Worm (Caenorhabditis elegans) whole organism, L2 larva: Measurements from ENCODE around the gene efr-3.
A peak's percentile ranks its signal among the peaks of the same experiment; 100 is the strongest.

ENCODE experiments used
- C34F6.9 ChIP-seq: fragments of 150-350 bp; optimal IDR thresholded peaks from 2 replicates; lab custom pipeline; 2014; ENCODE audit warnings: missing biosample characterization, missing genetic modification characterization
- F13H6.1 ChIP-seq: sonication (generic microtip); optimal IDR thresholded peaks from 2 replicates; lab custom pipeline; 2016; ENCODE audit warnings: missing genetic modification characterization, missing compliant biosample characterization
- R02D3.7 ChIP-seq: fragments of 150-350 bp; optimal IDR thresholded peaks from 2 replicates; lab custom pipeline; 2014; ENCODE audit warnings: missing biosample characterization, missing genetic modification characterization
- Y55F3AM.14 ChIP-seq: fragments of 200-800 bp; sonication (Bioruptor generic); optimal IDR thresholded peaks from 2 replicates; lab custom pipeline; 2018; ENCODE audit warnings: mild to moderate bottlenecking, missing genetic modification characterization, missing compliant biosample characterization
- ZK546.5 ChIP-seq: sonication (generic microtip); optimal IDR thresholded peaks from 2 replicates; lab custom pipeline; 2017; ENCODE audit warnings: missing biosample characterization, missing genetic modification characterization
- alr-1 ChIP-seq: fragments of 150-350 bp; optimal IDR thresholded peaks from 2 replicates; lab custom pipeline; 2014; ENCODE audit warnings: missing biosample characterization, missing genetic modification characterization
- aly-2 ChIP-seq: fragments of 150-350 bp; optimal IDR thresholded peaks from 2 replicates; lab custom pipeline; 2014; ENCODE audit warnings: missing biosample characterization, missing genetic modification characterization
- blmp-1 ChIP-seq: sonication (generic microtip); optimal IDR thresholded peaks from 2 replicates; lab custom pipeline; 2017; ENCODE audit warnings: missing genetic modification characterization, mild to moderate bottlenecking, missing compliant biosample characterization, antibody characterized with exemption, moderate library complexity; ENCODE audit not compliant: insufficient read depth
- ceh-16 ChIP-seq: fragments of 150-350 bp; optimal IDR thresholded peaks from 2 replicates; lab custom pipeline; 2014; ENCODE audit warnings: missing biosample characterization, missing genetic modification characterization
- crh-2 ChIP-seq: sonication (generic microtip); optimal IDR thresholded peaks from 2 replicates; lab custom pipeline; 2017; ENCODE audit warnings: missing biosample characterization, missing genetic modification characterization
- egl-27 ChIP-seq: sonication (generic microtip); optimal IDR thresholded peaks from 3 replicates; lab custom pipeline; 2017; ENCODE audit warnings: missing biosample characterization, missing genetic modification reagents, missing genetic modification characterization
- elt-3 ChIP-seq: sonication (generic microtip); optimal IDR thresholded peaks from 2 replicates; lab custom pipeline; 2017; ENCODE audit warnings: missing biosample characterization, missing genetic modification characterization
- fos-1 ChIP-seq: fragments of 150-350 bp; optimal IDR thresholded peaks from 2 replicates; lab custom pipeline; 2014; ENCODE audit warnings: missing biosample characterization, missing genetic modification characterization
- gmeb-1 ChIP-seq: fragments of 150-350 bp; optimal IDR thresholded peaks from 2 replicates; lab custom pipeline; 2014; ENCODE audit warnings: missing biosample characterization, missing genetic modification characterization
- lin-11 ChIP-seq: fragments of 150-350 bp; sonication (generic microtip); optimal IDR thresholded peaks from 2 replicates; lab custom pipeline; 2014; ENCODE audit warnings: missing biosample characterization, missing genetic modification characterization, inconsistent platforms, mixed read lengths
- lin-13 ChIP-seq: fragments of 150-350 bp; optimal IDR thresholded peaks from 2 replicates; lab custom pipeline; 2014; ENCODE audit warnings: missing biosample characterization, missing genetic modification reagents, missing genetic modification characterization
- lsy-2 ChIP-seq, 2 experiments: fragments of 150-350 bp in 1 of 2; sonication (generic microtip) in 1 of 2; optimal IDR thresholded peaks; 2 replicates each; lab custom pipeline; 2014 to 2017; ENCODE audit warnings: missing biosample characterization in 2 of 2, missing genetic modification characterization in 2 of 2
- mab-5 ChIP-seq: fragments of 150-350 bp; optimal IDR thresholded peaks from 2 replicates; lab custom pipeline; 2014; ENCODE audit warnings: missing biosample characterization, missing genetic modification characterization
- mbf-1 ChIP-seq: sonication (generic microtip); optimal IDR thresholded peaks from 2 replicates; lab custom pipeline; 2017; ENCODE audit warnings: missing biosample characterization, missing genetic modification characterization
- mdl-1 ChIP-seq, 2 experiments: fragments of 150-350 bp in 1 of 2; sonication (generic microtip) in 1 of 2; optimal IDR thresholded peaks; 2 replicates each; lab custom pipeline; 2017; ENCODE audit warnings: missing biosample characterization in 2 of 2, missing genetic modification characterization in 2 of 2
- nhr-10 ChIP-seq: sonication (generic microtip); optimal IDR thresholded peaks from 2 replicates; lab custom pipeline; 2017; ENCODE audit warnings: missing biosample characterization, missing genetic modification characterization
- nhr-12 ChIP-seq: fragments of 150-350 bp; optimal IDR thresholded peaks from 2 replicates; lab custom pipeline; 2014; ENCODE audit warnings: missing biosample characterization, missing genetic modification characterization
- nhr-129 ChIP-seq: fragments of 150-350 bp; optimal IDR thresholded peaks from 2 replicates; lab custom pipeline; 2014; ENCODE audit warnings: missing biosample characterization, missing genetic modification characterization
- nhr-21 ChIP-seq: fragments of 150-350 bp; optimal IDR thresholded peaks from 2 replicates; lab custom pipeline; 2014; ENCODE audit warnings: missing biosample characterization, missing genetic modification characterization
- nhr-25 ChIP-seq: fragments of 150-350 bp; sonication (generic microtip); optimal IDR thresholded peaks from 3 replicates; lab custom pipeline; 2014; ENCODE audit warnings: missing biosample characterization, missing genetic modification characterization
- nhr-6 ChIP-seq: fragments of 150-350 bp; optimal IDR thresholded peaks from 2 replicates; lab custom pipeline; 2014; ENCODE audit warnings: missing biosample characterization, missing genetic modification characterization
- nhr-77 ChIP-seq: fragments of 150-350 bp; optimal IDR thresholded peaks from 2 replicates; lab custom pipeline; 2014; ENCODE audit warnings: missing biosample characterization, missing genetic modification characterization
- sem-4 ChIP-seq: fragments of 150-350 bp; optimal IDR thresholded peaks from 2 replicates; lab custom pipeline; 2014; ENCODE audit warnings: missing biosample characterization, missing genetic modification reagents, missing genetic modification characterization
- sma-3 ChIP-seq: sonication (generic microtip); optimal IDR thresholded peaks from 2 replicates; lab custom pipeline; 2016; ENCODE audit warnings: missing genetic modification reagents, missing genetic modification characterization, missing compliant biosample characterization
- sma-9 ChIP-seq, 2 experiments: fragments of 150-350 bp in 1 of 2; sonication (generic microtip) in 1 of 2; optimal IDR thresholded peaks; 2 replicates each; lab custom pipeline; 2014 to 2016; ENCODE audit warnings: missing genetic modification characterization in 2 of 2, mild to moderate bottlenecking in 1 of 2, missing biosample characterization in 1 of 2, missing compliant biosample characterization in 1 of 2, missing genetic modification reagents in 1 of 2, moderate library complexity in 1 of 2
- snpc-4 ChIP-seq: fragments of 150-350 bp; optimal IDR thresholded peaks from 2 replicates; lab custom pipeline; 2014; ENCODE audit warnings: missing biosample characterization, missing genetic modification characterization
- unc-39 ChIP-seq: fragments of 150-350 bp; optimal IDR thresholded peaks from 2 replicates; lab custom pipeline; 2014; ENCODE audit warnings: missing biosample characterization, missing genetic modification characterization
- unc-55 ChIP-seq: fragments of 150-350 bp; sonication (generic microtip); optimal IDR thresholded peaks from 3 replicates; lab custom pipeline; 2014; ENCODE audit warnings: missing biosample characterization, missing genetic modification reagents, missing genetic modification characterization
- ztf-11 ChIP-seq: sonication (generic microtip); optimal IDR thresholded peaks from 2 replicates; lab custom pipeline; 2017; ENCODE audit warnings: missing biosample characterization, missing genetic modification characterization

The efr-3 gene

DNA sequence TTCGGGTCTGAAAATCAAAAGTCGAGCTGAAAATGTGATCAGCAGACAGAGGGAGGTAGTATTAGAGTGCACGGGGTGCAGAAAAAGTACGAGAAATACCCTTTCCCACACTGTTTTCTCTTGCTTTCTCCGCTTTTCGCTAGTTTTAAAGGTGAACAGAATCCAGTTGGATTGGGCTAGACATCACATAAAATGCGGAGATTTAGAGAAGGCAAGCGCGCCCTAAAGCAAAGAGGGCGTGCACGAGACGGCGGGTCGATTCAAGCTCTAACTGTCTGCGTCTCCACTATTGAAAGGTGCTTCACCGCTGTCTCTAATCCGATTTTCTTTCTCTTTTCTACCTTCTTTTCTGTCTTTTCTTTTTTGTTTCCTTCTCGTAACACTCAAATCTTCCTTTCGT, 49.2 kb upstream of the efr-3 start (continued):
- no peak for TF ChIP-seq unc-39 (tag; lab: Kevin White, UChicago)
- TF ChIP-seq mbf-1 = no peak
- no peak for TF ChIP-seq sem-4 (tag; lab: Kevin White, UChicago)
- TF ChIP-seq snpc-4 = peak; percentile 66
- no peak for TF ChIP-seq nhr-10 (tag; lab: Kevin White, UChicago)
- peak; percentile 56 for TF ChIP-seq egl-27 (tag; lab: Kevin White, UChicago)
- TF ChIP-seq aly-2 (tag; lab: Kevin White, UChicago) = no peak
- TF ChIP-seq lin-11 (tag; lab: Kevin White, UChicago) = peak; percentile 83
- peak; percentile 90 for TF ChIP-seq sma-9 (GFP tag; optimal IDR thresholded peaks at IDR 0.05; lab: Kevin White, UChicago)
- no peak for TF ChIP-seq sma-9 (tag; optimal IDR thresholded peaks at IDR 0.05; lab: Kevin White, UChicago)
- peak; percentile 66 to 88 for TF ChIP-seq lsy-2 (tag; optimal IDR thresholded peaks at IDR 0.05; lab: Kevin White, UChicago)
- no peak for TF ChIP-seq alr-1 (tag; lab: Kevin White, UChicago)
- TF ChIP-seq lin-13 (GFP tag; lab: Kevin White, UChicago) = peak; percentile 77
- TF ChIP-seq ceh-16 (tag; lab: Kevin White, UChicago) = no peak
- TF ChIP-seq elt-3 (tag; lab: Kevin White, UChicago) = no peak
- no peak for TF ChIP-seq ztf-11 (tag; lab: Kevin White, UChicago)
- peak; percentile 91 to 94 for TF ChIP-seq mdl-1 (tag; optimal IDR thresholded peaks at IDR 0.05; lab: Kevin White, UChicago)
- TF ChIP-seq, all 48 proteins: peak for 23

DNA sequence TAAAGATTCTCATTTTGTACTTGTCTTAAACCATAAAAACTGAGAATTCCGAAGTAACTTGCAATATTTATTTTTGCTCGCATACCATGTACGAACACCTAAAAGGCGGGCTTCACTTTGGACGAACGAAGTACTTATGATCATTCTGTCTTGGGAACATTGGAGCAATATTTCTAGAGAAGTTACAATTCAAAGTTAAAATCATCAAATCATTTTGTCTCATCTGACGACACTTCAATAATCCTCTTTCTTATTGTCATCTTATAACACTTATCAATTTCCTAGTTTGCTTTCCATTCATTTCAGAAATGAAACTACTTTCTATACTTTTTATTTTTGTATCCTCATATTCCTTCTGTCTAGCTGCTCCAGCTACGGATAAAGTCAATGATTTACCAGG, 45.7 kb upstream of the efr-3 start, which contains the start of gene ctsa-4.1:
Gene ctsa-4.1 (plus strand): TSS at position 301 of the 400 bp plus-strand sequence.
- no peak for TF ChIP-seq lin-11 (tag; lab: Kevin White, UChicago)
- no peak for TF ChIP-seq lin-13 (GFP tag; lab: Kevin White, UChicago)
- TF ChIP-seq ZK546.5 (tag; lab: Kevin White, UChicago) = no peak
- TF ChIP-seq aly-2 (tag; lab: Kevin White, UChicago) = no peak
- TF ChIP-seq nhr-77 (tag; lab: Kevin White, UChicago) = no peak
- TF ChIP-seq C34F6.9 (tag; lab: Kevin White, UChicago) = no peak
- no peak for TF ChIP-seq R02D3.7 (tag; lab: Kevin White, UChicago)
- no peak for TF ChIP-seq gmeb-1
- TF ChIP-seq elt-3 (tag; lab: Kevin White, UChicago) = no peak

DNA sequence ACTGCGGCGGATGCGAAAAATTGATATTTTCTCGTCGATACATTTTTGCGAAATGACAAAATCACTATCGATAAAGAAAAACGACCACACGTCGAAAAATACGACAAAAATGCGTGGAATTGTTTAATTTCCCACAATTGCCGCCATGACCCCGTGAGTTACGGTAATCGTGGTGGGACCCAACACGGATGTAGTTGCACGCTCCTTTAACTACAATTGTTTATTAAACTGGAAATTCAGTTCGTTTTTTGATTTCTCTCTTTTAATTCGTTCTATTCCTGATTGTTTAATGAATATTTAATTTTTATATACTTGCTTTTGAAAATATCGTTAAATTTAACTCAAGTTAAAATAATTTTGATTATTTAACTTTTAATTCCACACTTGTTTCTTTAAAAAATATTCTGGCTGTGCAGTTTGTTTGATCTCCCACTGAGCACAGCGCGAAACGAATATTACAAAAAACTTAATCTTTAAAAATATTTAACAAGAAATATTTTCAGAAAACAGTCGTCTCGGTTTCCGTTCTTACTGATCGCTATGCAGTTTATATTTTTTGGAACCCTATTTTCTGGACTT, 44.4 kb upstream of the efr-3 start, which contains the start of the genes ani-2 and clec-88:
Gene ani-2 (minus strand): TSS at position 131 of the 579 bp plus-strand sequence.
Gene clec-88 (plus strand): TSS at position 486 of the 579 bp plus-strand sequence.
- no peak for TF ChIP-seq nhr-129
- no peak for TF ChIP-seq fos-1
- no peak for TF ChIP-seq alr-1 (tag; lab: Kevin White, UChicago)
- TF ChIP-seq, all 48 proteins: peak for 0

DNA sequence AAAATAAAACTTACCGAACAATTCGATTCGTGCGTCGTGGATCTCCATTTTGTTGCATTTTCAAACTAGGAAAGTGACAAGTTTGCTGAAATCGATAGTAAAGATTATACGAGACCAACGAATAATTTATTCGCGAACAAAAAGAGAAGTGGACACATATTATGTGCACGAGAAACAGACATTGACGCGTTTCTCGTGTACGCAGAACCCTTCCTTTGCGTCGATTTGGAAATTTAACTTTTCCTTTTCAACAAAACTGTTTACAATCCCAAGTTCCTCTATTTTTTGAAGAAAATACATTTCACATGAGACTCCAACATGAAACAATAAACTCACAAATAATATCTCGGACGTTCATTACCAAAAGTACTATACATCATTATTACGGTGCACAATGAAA, 39.9 kb upstream of the efr-3 start, which contains the start of gene K10B2.4:
Gene K10B2.4 (minus strand): TSS at position 138 of the 400 bp plus-strand sequence.
- TF ChIP-seq gmeb-1 (peak; percentile 76), mdl-1 (tag; optimal IDR thresholded peaks at IDR 0.05; lab: Kevin White, UChicago) (no peak), alr-1 (tag; lab: Kevin White, UChicago) (no peak), unc-55 (peak; percentile 81), ceh-16 (tag; lab: Kevin White, UChicago) (peak; percentile 21), sma-9 (GFP tag; optimal IDR thresholded peaks at IDR 0.05; lab: Kevin White, UChicago) (peak; percentile 73), sma-9 (tag; optimal IDR thresholded peaks at IDR 0.05; lab: Kevin White, UChicago) (no peak), nhr-77 (tag; lab: Kevin White, UChicago) (no peak), F13H6.1 (tag; lab: Kevin White, UChicago) (peak; percentile 37), lin-11 (tag; lab: Kevin White, UChicago) (no peak), lin-13 (GFP tag; lab: Kevin White, UChicago) (peak; percentile 65), Y55F3AM.14 (GFP tag; lab: Kevin White, UChicago) (no peak), nhr-12 (tag; lab: Kevin White, UChicago) (no peak), nhr-25 (tag; lab: Kevin White, UChicago) (peak; percentile 78), blmp-1 (no peak), C34F6.9 (tag; lab: Kevin White, UChicago) (peak; percentile 79), lsy-2 (tag; optimal IDR thresholded peaks at IDR 0.05; lab: Kevin White, UChicago) (peak; percentile 23 to 87), sem-4 (tag; lab: Kevin White, UChicago) (peak; percentile 33), nhr-21 (tag; lab: Kevin White, UChicago) (peak; percentile 40), crh-2 (tag; lab: Kevin White, UChicago) (peak; percentile 75), snpc-4 (peak; percentile 46), fos-1 (peak; percentile 44), aly-2 (tag; lab: Kevin White, UChicago) (no peak), nhr-129 (peak; percentile 86), sma-3 (GFP tag; lab: Kevin White, UChicago) (peak; percentile 70), nhr-6 (peak; percentile 68), mab-5 (tag; lab: Kevin White, UChicago) (peak; percentile 40)
- TF ChIP-seq, all 48 proteins: peak for 18
